Worm (Caenorhabditis elegans) whole organism, young adult: ENCODE data around the gene gei-15.
"Not testable (repeated sequence)": the region's sequence is repeated elsewhere in the genome, so short reads cannot be mapped to it uniquely, and the experiment has no call there.

Source experiments
- B0035.1 ChIP-seq: sonication (generic microtip); optimal IDR thresholded peaks from 2 replicates; lab custom pipeline; 2016; ENCODE audit warnings: missing genetic modification characterization, mild to moderate bottlenecking, missing compliant biosample characterization, missing genotype, missing genetic modification reagents
- B0336.3 ChIP-seq: fragments of 200-800 bp; sonication (Bioruptor generic); IDR thresholded peaks from 2 replicates; pipeline ENCODE4 v1.3.6; 2022; ENCODE audit warnings: missing genetic modification characterization, missing compliant biosample characterization
- F10E7.11 ChIP-seq: sonication (generic microtip); optimal IDR thresholded peaks from 2 replicates; lab custom pipeline; 2017; ENCODE audit warnings: mild to moderate bottlenecking, missing genetic modification characterization, moderate library complexity, missing compliant biosample characterization
- F33H1.4 ChIP-seq: fragments of 200-800 bp; sonication (Bioruptor generic); IDR thresholded peaks from 2 replicates; pipeline ENCODE4 v1.3.6; 2022; ENCODE audit warnings: missing genetic modification reagents, missing genetic modification characterization, missing compliant biosample characterization
- F52B5.7 ChIP-seq: sonication (generic microtip); optimal IDR thresholded peaks from 2 replicates; lab custom pipeline; 2016; ENCODE audit warnings: mild to moderate bottlenecking, missing genetic modification characterization, missing compliant biosample characterization
- K11D2.4 ChIP-seq: fragments of 200-800 bp; sonication (Bioruptor generic); IDR thresholded peaks from 2 replicates; pipeline ENCODE4 v1.3.6; 2022; ENCODE audit warnings: missing genetic modification reagents, missing genetic modification characterization, missing compliant biosample characterization
- T07F8.4 ChIP-seq: sonication (generic microtip); optimal IDR thresholded peaks from 2 replicates; lab custom pipeline; 2016; ENCODE audit warnings: mild to moderate bottlenecking, missing genetic modification characterization, moderate library complexity, missing compliant biosample characterization
- Y56A3A.18 ChIP-seq: fragments of 200-800 bp; sonication (Bioruptor generic); IDR thresholded peaks from 2 replicates; pipeline ENCODE4 v1.3.6; 2022; ENCODE audit warnings: missing genetic modification reagents, missing genetic modification characterization, missing compliant biosample characterization
- Y67H2A.10 ChIP-seq: fragments of 200-800 bp; sonication (Bioruptor generic); conservative IDR thresholded peaks from 2 replicates; pipeline ENCODE4 v1.3.6; 2022; ENCODE audit warnings: missing genetic modification reagents, missing genetic modification characterization, missing compliant biosample characterization
- athp-1 ChIP-seq: sonication (generic microtip); optimal IDR thresholded peaks from 2 replicates; lab custom pipeline; 2017; ENCODE audit warnings: mild to moderate bottlenecking, missing genetic modification characterization, missing compliant biosample characterization
- attf-6 ChIP-seq: fragments of 200-800 bp; sonication (Bioruptor generic); IDR thresholded peaks from 2 replicates; pipeline ENCODE4 v1.3.6; 2022; ENCODE audit warnings: missing genetic modification reagents, missing genetic modification characterization, missing compliant biosample characterization
- bed-2 ChIP-seq: fragments of 200-800 bp; sonication (Bioruptor generic); IDR thresholded peaks from 2 replicates; pipeline ENCODE4 v1.3.6; 2022; ENCODE audit warnings: missing genetic modification reagents, missing genetic modification characterization, missing compliant biosample characterization
- cebp-1 ChIP-seq, 2 experiments: fragments of 200-800 bp in 1 of 2; sonication (Bioruptor generic) in 1 of 2; sonication (generic microtip) in 1 of 2; IDR thresholded peaks in 1 of 2; optimal IDR thresholded peaks in 1 of 2; 2 replicates each; pipeline versions ENCODE4 v1.3.6 to Lab custom; 2017 to 2022; ENCODE audit warnings: missing compliant biosample characterization in 2 of 2, missing genetic modification characterization in 2 of 2, mild to moderate bottlenecking in 1 of 2, missing genetic modification reagents in 1 of 2, moderate library complexity in 1 of 2
- ceh-27 ChIP-seq: fragments of 200-800 bp; sonication (Bioruptor generic); optimal IDR thresholded peaks from 2 replicates; lab custom pipeline; 2018; ENCODE audit warnings: mild to moderate bottlenecking, missing genetic modification characterization, moderate library complexity, missing compliant biosample characterization
- dox-1 ChIP-seq: fragments of 200-800 bp; sonication (Bioruptor generic); IDR thresholded peaks from 2 replicates; pipeline ENCODE4 v1.3.6; 2022; ENCODE audit warnings: missing genetic modification reagents, missing genetic modification characterization, missing compliant biosample characterization
- dpff-1 ChIP-seq: sonication (generic microtip); optimal IDR thresholded peaks from 2 replicates; lab custom pipeline; 2017; ENCODE audit warnings: mild to moderate bottlenecking, missing genetic modification characterization, missing compliant biosample characterization
- egrh-3 ChIP-seq: fragments of 200-800 bp; sonication (Bioruptor generic); IDR thresholded peaks from 2 replicates; pipeline ENCODE4 v1.3.6; 2022; ENCODE audit warnings: missing genetic modification reagents, missing genetic modification characterization, missing compliant biosample characterization
- fkh-3 ChIP-seq: sonication (generic microtip); optimal IDR thresholded peaks from 2 replicates; lab custom pipeline; 2016; ENCODE audit warnings: mild to moderate bottlenecking, missing genetic modification characterization, missing compliant biosample characterization
- him-1 ChIP-seq: sonication (generic microtip); optimal IDR thresholded peaks from 2 replicates; lab custom pipeline; 2016; ENCODE audit warnings: missing genotype, missing genetic modification reagents, missing genetic modification characterization, missing compliant biosample characterization
- hlh-12 ChIP-seq: sonication (generic microtip); optimal IDR thresholded peaks from 2 replicates; lab custom pipeline; 2016; ENCODE audit warnings: missing genetic modification characterization, missing compliant biosample characterization
- hlh-26 ChIP-seq: fragments of 200-800 bp; sonication (Bioruptor generic); conservative IDR thresholded peaks from 2 replicates; pipeline ENCODE4 v1.3.6; 2022; ENCODE audit warnings: missing genetic modification reagents, missing genetic modification characterization, missing compliant biosample characterization
- hmg-20 ChIP-seq: fragments of 200-800 bp; sonication (Bioruptor generic); IDR thresholded peaks from 2 replicates; pipeline ENCODE4 v1.3.6; 2022; ENCODE audit warnings: missing genetic modification reagents, missing genetic modification characterization, missing compliant biosample characterization
- hrde-1 ChIP-seq: sonication (generic microtip); optimal IDR thresholded peaks from 2 replicates; lab custom pipeline; 2016; ENCODE audit warnings: missing genetic modification characterization, mild to moderate bottlenecking, missing compliant biosample characterization, moderate library complexity, missing genotype, missing genetic modification reagents, borderline replicate concordance
- let-526 ChIP-seq: fragments of 200-800 bp; sonication (Bioruptor generic); IDR thresholded peaks from 2 replicates; pipeline ENCODE4 v1.3.6; 2022; ENCODE audit warnings: missing genetic modification reagents, missing genetic modification characterization, missing compliant biosample characterization
- lin-26 ChIP-seq: fragments of 200-800 bp; sonication (Bioruptor generic); IDR thresholded peaks from 2 replicates; pipeline ENCODE4 v1.3.6; 2022; ENCODE audit warnings: missing genetic modification reagents, missing genetic modification characterization, missing compliant biosample characterization
- lin-54 ChIP-seq: fragments of 200-800 bp; sonication (Bioruptor generic); optimal IDR thresholded peaks from 2 replicates; lab custom pipeline; 2018; ENCODE audit warnings: mild to moderate bottlenecking, missing genetic modification characterization, missing compliant biosample characterization
- mes-4 ChIP-seq: sonication (generic microtip); optimal IDR thresholded peaks from 2 replicates; lab custom pipeline; 2016; ENCODE audit warnings: missing genotype, missing genetic modification characterization, missing compliant biosample characterization
- mxl-1 ChIP-seq: sonication (generic microtip); optimal IDR thresholded peaks from 2 replicates; lab custom pipeline; 2016; ENCODE audit warnings: missing genetic modification characterization, missing compliant biosample characterization
- nfyb-1 ChIP-seq: fragments of 200-800 bp; sonication (Bioruptor generic); IDR thresholded peaks from 2 replicates; pipeline ENCODE4 v1.3.6; 2022; ENCODE audit warnings: missing genetic modification reagents, missing genetic modification characterization, missing compliant biosample characterization
- nhr-120 ChIP-seq: fragments of 200-800 bp; sonication (Bioruptor generic); IDR thresholded peaks from 2 replicates; pipeline ENCODE4 v1.3.6; 2022; ENCODE audit warnings: missing genetic modification characterization, missing compliant biosample characterization
- nhr-27 ChIP-seq: fragments of 200-800 bp; sonication (Bioruptor generic); optimal IDR thresholded peaks from 2 replicates; lab custom pipeline; 2018; ENCODE audit warnings: mild to moderate bottlenecking, missing genetic modification characterization, moderate library complexity, missing compliant biosample characterization
- rpc-1 ChIP-seq, 2 experiments: fragments of 150-350 bp in 1 of 2; sonication (generic microtip) in 1 of 2; optimal IDR thresholded peaks; 2 replicates each; lab custom pipeline; 2014 to 2018; ENCODE audit warnings: missing biosample characterization in 1 of 2, missing genetic modification characterization in 1 of 2, missing genetic modification reagents in 1 of 2, missing genotype in 1 of 2
- somi-1 ChIP-seq: fragments of 200-800 bp; sonication (Bioruptor generic); optimal IDR thresholded peaks from 2 replicates; lab custom pipeline; 2018; ENCODE audit warnings: mild to moderate bottlenecking, missing genetic modification characterization, missing compliant biosample characterization
- sptf-2 ChIP-seq: fragments of 200-800 bp; sonication (Bioruptor generic); optimal IDR thresholded peaks from 2 replicates; lab custom pipeline; 2018; ENCODE audit warnings: mild to moderate bottlenecking, missing genetic modification characterization, missing compliant biosample characterization
- tbp1 ChIP-seq: fragments of 200-800 bp; sonication (Bioruptor generic); optimal IDR thresholded peaks from 2 replicates; lab custom pipeline; 2018; ENCODE audit warnings: mild to moderate bottlenecking, missing genetic modification characterization, missing compliant biosample characterization
- tbx-9 ChIP-seq: sonication (generic microtip); optimal IDR thresholded peaks from 2 replicates; lab custom pipeline; 2016; ENCODE audit warnings: borderline replicate concordance, missing genetic modification characterization, inconsistent platforms, missing compliant biosample characterization
- zfh-2 ChIP-seq: fragments of 200-800 bp; sonication (Bioruptor generic); conservative IDR thresholded peaks from 2 replicates; pipeline ENCODE4 v1.3.6; 2022; ENCODE audit warnings: missing genetic modification reagents, missing genetic modification characterization, missing compliant biosample characterization
- ztf-18 ChIP-seq: sonication (generic microtip); optimal IDR thresholded peaks from 2 replicates; lab custom pipeline; 2016; ENCODE audit warnings: missing genotype, mild to moderate bottlenecking, missing genetic modification characterization, missing compliant biosample characterization
- ztf-25 ChIP-seq: fragments of 200-800 bp; sonication (Bioruptor generic); IDR thresholded peaks from 2 replicates; pipeline ENCODE4 v1.3.6; 2022; ENCODE audit warnings: missing genetic modification reagents, missing genetic modification characterization, missing compliant biosample characterization
- ztf-26 ChIP-seq: sonication (generic microtip); optimal IDR thresholded peaks from 2 replicates; lab custom pipeline; 2017; ENCODE audit warnings: missing genetic modification characterization, missing compliant biosample characterization
- ztf-28 ChIP-seq: fragments of 200-800 bp; sonication (Bioruptor generic); IDR thresholded peaks from 2 replicates; pipeline ENCODE4 v1.3.6; 2022; ENCODE audit warnings: missing genetic modification reagents, missing genetic modification characterization, missing compliant biosample characterization

Gene gei-15

DNA sequence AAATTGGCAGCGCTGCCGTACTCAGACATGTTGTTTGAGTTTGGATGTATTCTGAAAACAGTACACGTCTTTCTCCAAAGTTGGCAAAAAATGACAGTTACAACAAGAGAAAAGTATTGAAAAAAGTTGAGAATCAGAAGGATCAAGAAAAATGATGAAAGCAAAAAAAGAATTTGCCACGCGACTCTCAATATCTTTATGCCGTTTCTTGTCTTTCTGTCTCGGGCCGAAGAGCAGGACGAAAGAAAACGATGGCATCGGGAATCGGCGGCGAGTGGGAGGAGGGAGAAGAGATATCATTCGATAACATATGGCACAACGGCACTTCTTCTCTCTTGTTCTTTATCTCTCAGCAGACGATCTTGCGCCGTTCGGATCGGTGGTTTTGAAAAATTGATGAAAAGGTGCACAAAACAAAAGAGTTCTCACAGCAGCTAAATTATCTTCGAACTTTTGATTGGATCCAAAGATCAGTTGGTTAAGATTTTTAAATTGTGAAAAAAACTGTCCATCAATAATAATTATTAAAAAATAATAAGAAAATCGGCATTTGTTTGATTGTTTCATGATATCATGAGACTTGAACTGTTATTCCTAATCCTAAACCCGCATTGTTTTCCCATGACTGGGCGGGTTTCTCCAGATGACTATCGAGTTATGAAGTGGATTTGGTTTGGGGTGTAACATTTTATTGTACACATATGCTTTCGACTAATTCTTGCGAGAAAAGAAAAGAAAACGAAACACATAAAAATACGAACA is at the start of gene gei-15:
TSS of gene gei-15 (minus strand) at position 51 of the 762 bp plus-strand sequence.
- 0 out of 2 replicates have a peak, but pooled peaks have one; percentile 37 for TF ChIP-seq zfh-2 (GFP tag; lab: Robert Waterston, UW)
- TF ChIP-seq tbx-9 (tag; lab: Kevin White, UChicago) = no peak

ce11 chrX:6868669-6869068 is 45.6 kb upstream of the gei-15 start, which contains the start of gene C53B7.6:
TSS of gene C53B7.6 (minus strand) at chrX:6868769.
- not testable (repeated sequence) for TF ChIP-seq B0336.3, hmg-20, ztf-28 (GFP tag; lab: Robert Waterston, UW)

ce11 chrX:6867707-6868106 is 44.6 kb upstream of the gei-15 start:
- TF ChIP-seq F33H1.4 (GFP tag; lab: Robert Waterston, UW) = no peak
- peak; percentile 64 for TF ChIP-seq lin-54 (GFP tag; lab: Kevin White, UChicago)
- peak; percentile 85 for TF ChIP-seq B0035.1 (tag; lab: Kevin White, UChicago)
- peak; percentile 65 for TF ChIP-seq ztf-26 (tag; lab: Kevin White, UChicago)
- peak; percentile 76 for TF ChIP-seq ztf-18 (tag; lab: Kevin White, UChicago)
- TF ChIP-seq nhr-120 (GFP tag; lab: Robert Waterston, UW) = peak; percentile 90; the same call in 1 of the 2 replicates
- TF ChIP-seq T07F8.4 = peak; percentile 84
- peak; percentile 97 for TF ChIP-seq Y56A3A.18 (GFP tag; lab: Robert Waterston, UW)
- peak; percentile 91 for TF ChIP-seq mes-4
- TF ChIP-seq let-526 = 0 out of 2 replicates have a peak, but pooled peaks have one; percentile 31
- peak; percentile 60 for TF ChIP-seq F10E7.11
- peak; percentile 35 for TF ChIP-seq fkh-3 (tag; lab: Kevin White, UChicago)
- peak; percentile 89 for TF ChIP-seq sptf-2 (GFP tag; lab: Kevin White, UChicago)
- TF ChIP-seq dpff-1 (tag; lab: Kevin White, UChicago) = no peak
- peak; percentile 88 for TF ChIP-seq mxl-1 (tag; lab: Kevin White, UChicago)
- TF ChIP-seq ztf-25 = peak; percentile 86
- peak; percentile 79 for TF ChIP-seq attf-6 (GFP tag; lab: Robert Waterston, UW)
- 0 out of 2 replicates have a peak, but pooled peaks have one; percentile 47 for TF ChIP-seq K11D2.4 (GFP tag; lab: Robert Waterston, UW)
- peak; percentile 77 for TF ChIP-seq ceh-27 (GFP tag; lab: Kevin White, UChicago)
- TF ChIP-seq tbx-9 (tag; lab: Kevin White, UChicago) = no peak
- peak; percentile 64 for TF ChIP-seq nhr-27 (tag; lab: Kevin White, UChicago)
- TF ChIP-seq hrde-1 (tag; lab: Kevin White, UChicago) = peak; percentile 82
- peak; percentile 90 for TF ChIP-seq dox-1
- no peak for TF ChIP-seq hlh-26 (GFP tag; lab: Robert Waterston, UW)
- TF ChIP-seq egrh-3 (GFP tag; lab: Robert Waterston, UW) = no peak
- peak; percentile 73 for TF ChIP-seq hlh-12 (tag; lab: Kevin White, UChicago)
- peak; percentile 84; the same call in 1 of the 2 replicates for TF ChIP-seq bed-2
- TF ChIP-seq somi-1 (GFP tag; lab: Kevin White, UChicago) = peak; percentile 69
- 0 out of 2 replicates have a peak, but pooled peaks have one; percentile 44 for TF ChIP-seq ztf-28 (GFP tag; lab: Robert Waterston, UW)
- TF ChIP-seq athp-1 (tag; lab: Kevin White, UChicago) = peak; percentile 44
- peak; percentile 96 for TF ChIP-seq lin-26 (GFP tag; lab: Robert Waterston, UW)
- peak; percentile 84 for TF ChIP-seq F52B5.7 (tag; lab: Kevin White, UChicago)
- TF ChIP-seq nfyb-1 = peak; percentile 91
- peak; percentile 93 for TF ChIP-seq rpc-1 (optimal IDR thresholded peaks at IDR 0.05; lab: Kevin White, UChicago)
- peak; percentile 89 for TF ChIP-seq rpc-1 (tag; optimal IDR thresholded peaks at IDR 0.05; lab: Kevin White, UChicago)
- no peak for TF ChIP-seq cebp-1 (GFP tag; IDR thresholded peaks at IDR 0.05; lab: Robert Waterston, UW)
- TF ChIP-seq cebp-1 (tag; optimal IDR thresholded peaks at IDR 0.05; lab: Kevin White, UChicago) = no peak
- 0 out of 2 replicates have a peak, but pooled peaks have one; percentile 19 for TF ChIP-seq Y67H2A.10 (GFP tag; lab: Robert Waterston, UW)
- peak; percentile 93 for TF ChIP-seq him-1
- TF ChIP-seq tbp1 = peak; percentile 94
